Fruit fly (Drosophila melanogaster): ENCODE measurements around the gene CG3638.

CG3638 gene

DNA sequence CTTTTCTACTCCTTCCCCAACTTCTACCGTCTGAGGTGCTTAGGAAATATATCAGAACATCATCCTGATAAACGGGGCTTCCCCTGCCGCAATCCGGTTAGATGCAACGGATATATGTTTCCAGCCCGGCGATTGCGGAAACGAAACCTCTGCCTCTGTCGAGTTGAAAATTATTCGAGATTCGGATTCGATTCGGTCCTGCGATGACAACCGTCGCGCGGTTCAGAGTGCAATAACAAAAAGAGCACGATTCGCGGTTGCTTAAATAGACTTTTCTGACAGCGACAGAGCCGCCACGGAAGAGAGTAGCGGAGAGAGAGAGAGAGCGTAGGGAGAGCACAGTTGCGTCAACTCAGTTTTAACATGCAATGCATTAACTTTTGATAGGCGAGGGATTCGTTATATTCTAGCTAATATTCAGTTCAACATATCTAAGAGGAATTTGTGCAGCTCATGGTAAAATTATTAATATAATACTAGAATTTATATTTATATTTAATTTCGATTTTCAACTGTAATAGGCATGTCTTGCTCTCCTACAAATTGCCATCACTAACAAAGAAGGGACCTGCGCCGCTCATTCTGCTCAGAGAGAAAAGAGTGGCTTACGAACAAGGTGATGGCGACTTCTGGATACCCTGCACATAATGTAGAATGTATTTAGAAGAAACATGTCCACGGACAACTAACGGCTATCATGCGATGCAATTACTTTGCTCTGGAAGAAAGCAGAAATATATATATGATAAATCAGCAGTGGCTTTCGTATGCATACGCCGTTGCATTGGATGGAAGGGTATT is 1.5 kb downstream of the CG3638 start (continued):
- TF ChIP-seq YL-1 (GFP tag; optimal IDR thresholded peaks at IDR 0.05) (no peak), CG42726 (GFP tag; IDR thresholded peaks at IDR 0.05; ENCODE audit: partially characterized antibody) (peak; percentile 45; the same call in 1 of the 2 replicates), ro (GFP tag; IDR thresholded peaks at IDR 0.05) (peak; percentile 60; the same call in 1 of the 2 replicates), CG1233 (GFP tag; optimal IDR thresholded peaks at IDR 0.05) (peak; percentile 66), chn (GFP tag; optimal IDR thresholded peaks at IDR 0.05) (peak; percentile 71), CG2875 (GFP tag; optimal IDR thresholded peaks at IDR 0.05) (peak; percentile 55), CG11093 (GFP tag; IDR thresholded peaks at IDR 0.05) (peak; percentile 80), CG30403 (GFP tag; optimal IDR thresholded peaks at IDR 0.05) (peak; percentile 65), CG12769 (tag; optimal IDR thresholded peaks at IDR 0.05) (peak; percentile 82), dm (GFP tag; optimal IDR thresholded peaks at IDR 0.05) (peak; percentile 41), HmgZ (tag; optimal IDR thresholded peaks at IDR 0.05) (peak; percentile 77), CG7786 (GFP tag; optimal IDR thresholded peaks at IDR 0.05) (peak; percentile 68), stwl (tag; optimal IDR thresholded peaks at IDR 0.05) (peak; percentile 49), fd96Cb (tag; optimal IDR thresholded peaks at IDR 0.05) (peak; percentile 85), cwo (GFP tag; optimal IDR thresholded peaks at IDR 0.05) (peak; percentile 69), CG31365 (tag; optimal IDR thresholded peaks at IDR 0.05) (peak; percentile 54), CG13287 (GFP tag; IDR thresholded peaks at IDR 0.05; ENCODE audit: partially characterized antibody) (peak; percentile 39), fu2 (GFP tag; optimal IDR thresholded peaks at IDR 0.05) (peak; percentile 53), prd (optimal IDR thresholded peaks at IDR 0.05) (no peak), prd (GFP tag; IDR thresholded peaks at IDR 0.05) (peak; percentile 90), CG2889 (GFP tag; IDR thresholded peaks at IDR 0.05) (peak; percentile 65; the same call in 1 of the 3 replicates), al (GFP tag; IDR thresholded peaks at IDR 0.05) (peak; percentile 67), D (optimal IDR thresholded peaks at IDR 0.05) (no peak), D (GFP tag; optimal IDR thresholded peaks at IDR 0.05) (peak; percentile 81), ci (GFP tag; IDR thresholded peaks at IDR 0.05) (peak; percentile 91), zfh1 (GFP tag; IDR thresholded peaks at IDR 0.05) (peak; percentile 87), row (GFP tag; IDR thresholded peaks at IDR 0.05) (peak; percentile 97), CG11696 (GFP tag; IDR thresholded peaks at IDR 0.05) (peak; percentile 51; the same call in 1 of the 2 replicates), pfk (GFP tag; optimal IDR thresholded peaks at IDR 0.05) (peak; percentile 94), B-H1 (GFP tag; IDR thresholded peaks at IDR 0.05) (peak; percentile 73), Ravus (GFP tag; IDR thresholded peaks at IDR 0.05) (peak; percentile 47; the same call in 1 of the 2 replicates), CG18262 (tag; optimal IDR thresholded peaks at IDR 0.05) (peak; percentile 88), Dip2 (GFP tag; IDR thresholded peaks at IDR 0.05) (no peak), CG4707 (GFP tag; optimal IDR thresholded peaks at IDR 0.05) (peak; percentile 67), CG15479 (GFP tag; optimal IDR thresholded peaks at IDR 0.05) (peak; percentile 21), CG8924 (tag; optimal IDR thresholded peaks at IDR 0.05) (peak; percentile 81), CG10431 (GFP tag; optimal IDR thresholded peaks at IDR 0.05) (peak; percentile 49), mld (GFP tag; IDR thresholded peaks at IDR 0.05; ENCODE audit: partially characterized antibody) (no peak), Stat92E (GFP tag; optimal IDR thresholded peaks at IDR 0.05) (peak in 1 of 3 experiments; percentile 22), CG13894 (tag; optimal IDR thresholded peaks at IDR 0.05) (peak; percentile 55), sd (tag; optimal IDR thresholded peaks at IDR 0.05) (peak; percentile 10), Sry-β (GFP tag; optimal IDR thresholded peaks at IDR 0.05) (peak; percentile 1), CG7928 (GFP tag; optimal IDR thresholded peaks at IDR 0.05) (no peak), Fer2 (tag; optimal IDR thresholded peaks at IDR 0.05) (peak; percentile 44), CG15696 (tag; optimal IDR thresholded peaks at IDR 0.05) (peak; percentile 80), trem (tag; optimal IDR thresholded peaks at IDR 0.05) (peak; percentile 68), Meics (GFP tag; optimal IDR thresholded peaks at IDR 0.05) (peak; percentile 73), CG6254 (GFP tag; optimal IDR thresholded peaks at IDR 0.05) (peak; percentile 47)

Measured in whole organism, embryonic.